Fruit fly (Drosophila melanogaster) whole organism, prepupa: ENCODE measurements around the gene CG14982.
A peak's percentile ranks its signal among the peaks of the same experiment; 100 is the strongest.

Source experiments
- CG10669 ChIP-seq: fragments of 200-800 bp; sonication (Bioruptor generic); optimal IDR thresholded peaks from 3 replicates; lab custom pipeline; 2018; ENCODE audit warnings: missing biosample characterization, mild to moderate bottlenecking, missing genetic modification characterization, moderate library complexity
- CG11294 ChIP-seq: fragments of 200-800 bp; sonication (Bioruptor generic); IDR thresholded peaks from 2 replicates; pipeline ENCODE4 v1.3.6; 2022; ENCODE audit warnings: missing biosample characterization, missing genetic modification characterization
- CG15336 ChIP-seq: fragments of 200-800 bp; sonication (Bioruptor generic); IDR thresholded peaks from 2 replicates; pipeline ENCODE4 v1.3.6; 2022; ENCODE audit warnings: missing biosample characterization, missing genetic modification characterization
- CG1621 ChIP-seq: fragments of 200-800 bp; sonication (Bioruptor generic); optimal IDR thresholded peaks from 3 replicates; lab custom pipeline; 2018; ENCODE audit warnings: missing biosample characterization, mild to moderate bottlenecking, missing genetic modification characterization
- CG16779 ChIP-seq: fragments of 200-800 bp; sonication (Bioruptor generic); optimal IDR thresholded peaks from 3 replicates; lab custom pipeline; 2017; ENCODE audit warnings: missing biosample characterization, mild to moderate bottlenecking, missing genetic modification characterization
- CG3032 ChIP-seq: fragments of 200-800 bp; optimal IDR thresholded peaks from 2 replicates; lab custom pipeline; 2019; ENCODE audit warnings: missing biosample characterization, mild to moderate bottlenecking, missing genetic modification characterization, moderate library complexity
- CG31627 ChIP-seq: fragments of 200-800 bp; sonication (Bioruptor generic); optimal IDR thresholded peaks from 3 replicates; lab custom pipeline; 2016; ENCODE audit warnings: missing biosample characterization, missing genetic modification characterization
- CG34406 ChIP-seq: fragments of 200-800 bp; sonication (Bioruptor generic); optimal IDR thresholded peaks from 3 replicates; lab custom pipeline; 2016; ENCODE audit warnings: missing biosample characterization, missing genetic modification characterization
- CG4318 ChIP-seq: fragments of 200-800 bp; sonication (Bioruptor generic); optimal IDR thresholded peaks from 3 replicates; lab custom pipeline; 2017; ENCODE audit warnings: missing biosample characterization, mild to moderate bottlenecking, missing genetic modification characterization
- CG6163 ChIP-seq: fragments of 200-800 bp; sonication (Bioruptor generic); IDR thresholded peaks from 3 replicates; pipeline ENCODE4 v1.3.6; 2022; ENCODE audit warnings: missing biosample characterization, missing genetic modification characterization
- CG6276 ChIP-seq: fragments of 200-800 bp; sonication (Bioruptor generic); optimal IDR thresholded peaks from 2 replicates; lab custom pipeline; 2017; ENCODE audit warnings: missing biosample characterization, mild to moderate bottlenecking, missing genetic modification characterization
- CG6808 ChIP-seq: fragments of 200-800 bp; sonication (Bioruptor generic); optimal IDR thresholded peaks from 3 replicates; lab custom pipeline; 2017; ENCODE audit warnings: missing biosample characterization, missing genetic modification characterization, mild to moderate bottlenecking, moderate library complexity, missing genetic modification reagents
- CG8119 ChIP-seq: fragments of 200-800 bp; sonication (Bioruptor generic); IDR thresholded peaks from 3 replicates; pipeline ENCODE4 v1.3.6; 2022; ENCODE audit warnings: missing biosample characterization, missing genetic modification characterization
- CG8632 ChIP-seq: fragments of 200-800 bp; sonication (Bioruptor generic); optimal IDR thresholded peaks from 3 replicates; lab custom pipeline; 2016; ENCODE audit warnings: missing biosample characterization, missing genetic modification characterization
- Eip75B ChIP-seq: fragments of 200-800 bp; sonication (Bioruptor generic); optimal IDR thresholded peaks from 3 replicates; lab custom pipeline; 2016; ENCODE audit warnings: missing biosample characterization, missing genetic modification characterization
- Ets21C ChIP-seq: fragments of 200-800 bp; sonication (Bioruptor generic); optimal IDR thresholded peaks from 3 replicates; lab custom pipeline; 2016; ENCODE audit warnings: missing biosample characterization, missing genetic modification characterization
- Gug ChIP-seq: fragments of 200-800 bp; sonication (Bioruptor generic); IDR thresholded peaks from 2 replicates; pipeline ENCODE4 v1.3.6; 2022; ENCODE audit warnings: missing biosample characterization, missing genetic modification characterization
- Hr38 ChIP-seq: sonication (Bioruptor generic); optimal IDR thresholded peaks from 2 replicates; lab custom pipeline; 2016; ENCODE audit warnings: missing biosample characterization, missing genetic modification characterization
- Hr4 ChIP-seq: fragments of 200-800 bp; sonication (Bioruptor generic); optimal IDR thresholded peaks from 3 replicates; lab custom pipeline; 2016; ENCODE audit warnings: missing biosample characterization, missing genetic modification characterization
- Lpt ChIP-seq: fragments of 200-800 bp; sonication (Bioruptor generic); optimal IDR thresholded peaks from 3 replicates; lab custom pipeline; 2016; ENCODE audit warnings: missing biosample characterization, missing genetic modification characterization
- Met ChIP-seq: fragments of 200-800 bp; sonication (Bioruptor generic); optimal IDR thresholded peaks from 3 replicates; lab custom pipeline; 2016; ENCODE audit warnings: missing biosample characterization, missing genetic modification characterization
- OdsH ChIP-seq: fragments of 200-800 bp; sonication (Bioruptor generic); optimal IDR thresholded peaks from 3 replicates; lab custom pipeline; 2016; ENCODE audit warnings: missing biosample characterization, missing genetic modification characterization
- Smox ChIP-seq: fragments of 200-800 bp; sonication (Bioruptor generic); optimal IDR thresholded peaks from 3 replicates; lab custom pipeline; 2016; ENCODE audit warnings: missing biosample characterization, missing genetic modification characterization
- Sox102F ChIP-seq: fragments of 200-800 bp; sonication (Bioruptor generic); optimal IDR thresholded peaks from 2 replicates; lab custom pipeline; 2016; ENCODE audit warnings: missing biosample characterization, mild to moderate bottlenecking, missing genetic modification characterization
- Sox15 ChIP-seq: fragments of 200-800 bp; sonication (Bioruptor generic); optimal IDR thresholded peaks from 3 replicates; lab custom pipeline; 2016; ENCODE audit warnings: missing biosample characterization, missing genetic modification characterization
- achi ChIP-seq: fragments of 200-800 bp; sonication (Bioruptor generic); optimal IDR thresholded peaks from 3 replicates; lab custom pipeline; 2016; ENCODE audit warnings: missing biosample characterization, missing genetic modification characterization
- acj6 ChIP-seq: fragments of 200-800 bp; sonication (Bioruptor generic); optimal IDR thresholded peaks from 3 replicates; lab custom pipeline; 2016; ENCODE audit warnings: missing biosample characterization, missing genetic modification characterization
- cyc ChIP-seq: fragments of 200-800 bp; sonication (Bioruptor generic); optimal IDR thresholded peaks from 3 replicates; lab custom pipeline; 2016; ENCODE audit warnings: missing biosample characterization, missing genetic modification characterization
- dac ChIP-seq: fragments of 200-800 bp; sonication (Bioruptor generic); optimal IDR thresholded peaks from 2 replicates; lab custom pipeline; 2017; ENCODE audit warnings: missing biosample characterization, mild to moderate bottlenecking, missing genetic modification characterization
- esn ChIP-seq: fragments of 200-800 bp; sonication (Bioruptor generic); optimal IDR thresholded peaks from 2 replicates; lab custom pipeline; 2016; ENCODE audit warnings: missing biosample characterization, mild to moderate bottlenecking, missing genetic modification characterization, moderate library complexity
- fd85E ChIP-seq: fragments of 200-800 bp; sonication (Bioruptor generic); optimal IDR thresholded peaks from 3 replicates; lab custom pipeline; 2016; ENCODE audit warnings: missing biosample characterization, missing genetic modification characterization
- fkh ChIP-seq: fragments of 200-800 bp; sonication (Bioruptor generic); optimal IDR thresholded peaks from 3 replicates; lab custom pipeline; 2017; ENCODE audit warnings: missing biosample characterization, mild to moderate bottlenecking, missing genetic modification characterization, moderate library complexity
- lz ChIP-seq: fragments of 200-800 bp; sonication (Bioruptor generic); optimal IDR thresholded peaks from 3 replicates; lab custom pipeline; 2016; ENCODE audit warnings: missing biosample characterization, missing genetic modification characterization
- salr ChIP-seq, 2 experiments: fragments of 200-800 bp; sonication (Bioruptor generic); optimal IDR thresholded peaks; 3 replicates each; lab custom pipeline; 2016 to 2018; ENCODE audit warnings: missing biosample characterization in 2 of 2, missing genetic modification characterization in 2 of 2, mild to moderate bottlenecking in 1 of 2
- ss ChIP-seq, 2 experiments: fragments of 200-800 bp; sonication (Bioruptor generic); optimal IDR thresholded peaks; 2 replicates in 1 of 2; 3 replicates in 1 of 2; lab custom pipeline; 2017 to 2018; ENCODE audit warnings: mild to moderate bottlenecking in 2 of 2, missing biosample characterization in 2 of 2, missing genetic modification characterization in 2 of 2, moderate library complexity in 1 of 2
- svp ChIP-seq: fragments of 200-800 bp; sonication (Bioruptor generic); peaks from one replicate; lab custom pipeline; 2016; ENCODE audit warnings: missing biosample characterization, missing genetic modification characterization
- topi ChIP-seq: fragments of 200-800 bp; sonication (Bioruptor generic); optimal IDR thresholded peaks from 3 replicates; lab custom pipeline; 2016; ENCODE audit warnings: missing biosample characterization, missing genetic modification characterization
- vri ChIP-seq: fragments of 200-800 bp; sonication (Bioruptor generic); optimal IDR thresholded peaks from 3 replicates; lab custom pipeline; 2016; ENCODE audit warnings: missing biosample characterization, mild to moderate bottlenecking, missing genetic modification characterization

The CG14982 gene

DNA sequence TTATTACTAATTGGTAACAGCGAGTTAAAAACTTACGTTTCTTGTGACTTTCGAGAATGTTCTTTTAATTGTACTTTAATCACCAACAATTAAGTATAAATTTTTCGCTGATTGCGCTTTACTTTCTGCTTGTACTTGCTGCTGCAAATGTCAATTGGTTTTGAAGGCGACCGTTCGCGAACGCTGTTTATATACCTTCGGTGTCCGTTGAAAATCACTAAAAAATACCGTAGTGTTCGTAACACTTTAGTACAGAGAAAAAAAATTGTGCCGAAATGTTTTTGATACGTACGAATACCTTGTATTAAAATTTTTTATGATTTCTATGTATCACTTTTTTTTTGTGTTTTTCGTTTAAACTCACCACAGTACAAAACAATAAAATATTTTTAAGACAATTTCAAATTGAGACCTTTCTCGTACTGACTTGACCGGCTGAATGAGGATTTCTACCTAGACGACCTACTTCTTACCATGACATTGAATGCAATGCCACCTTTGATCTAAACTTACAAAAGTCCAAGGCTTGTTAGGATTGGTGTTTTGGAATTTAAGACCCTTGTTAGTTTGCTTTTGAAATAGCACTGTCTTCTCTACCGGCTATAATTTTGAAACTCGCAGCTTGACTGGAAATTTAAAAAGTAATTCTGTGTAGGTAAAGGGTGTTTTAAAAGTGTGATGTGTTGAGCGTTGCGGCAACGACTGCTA lies 39.9 kb upstream of the CG14982 start, which contains the start of gene Ubi-p63E (continued):
- TF ChIP-seq acj6 (peak; percentile 61), CG6163 (no peak), CG1621 (tag; lab: Kevin White, UChicago) (peak; percentile 26), Gug (GFP tag; lab: Robert Waterston, UW) (no peak), salr (GFP tag; optimal IDR thresholded peaks at IDR 0.05; lab: Kevin White, UChicago) (peak in 1 of 2 experiments; percentile 77), CG10669 (GFP tag; lab: Kevin White, UChicago) (peak; percentile 49), CG31627 (GFP tag; lab: Kevin White, UChicago) (peak; percentile 79), CG15336 (GFP tag; lab: Robert Waterston, UW) (no peak), Hr38 (GFP tag; lab: Kevin White, UChicago) (no peak), Met (GFP tag; lab: Kevin White, UChicago) (peak; percentile 66), CG3032 (tag; lab: Kevin White, UChicago) (peak; percentile 45), CG8632 (GFP tag; lab: Kevin White, UChicago) (peak; percentile 49), vri (GFP tag; lab: Kevin White, UChicago) (peak; percentile 57), CG16779 (no peak), Lpt (GFP tag; lab: Kevin White, UChicago) (peak; percentile 31), topi (GFP tag; lab: Kevin White, UChicago) (peak; percentile 57), Sox15 (GFP tag; lab: Kevin White, UChicago) (peak; percentile 68), svp (GFP tag; lab: Kevin White, UChicago) (peak; percentile 81), achi (GFP tag; lab: Kevin White, UChicago) (peak; percentile 57), CG8119 (no peak), CG11294 (GFP tag; lab: Robert Waterston, UW) (no peak), CG34406 (GFP tag; lab: Kevin White, UChicago) (peak; percentile 47), dac (peak; percentile 20), CG4318 (GFP tag; lab: Kevin White, UChicago) (peak; percentile 56), cyc (GFP tag; lab: Kevin White, UChicago) (peak; percentile 57), CG6276 (GFP tag; lab: Kevin White, UChicago) (peak; percentile 50), ss (GFP tag; optimal IDR thresholded peaks at IDR 0.05; lab: Kevin White, UChicago) (peak in 1 of 2 experiments; percentile 32), Ets21C (GFP tag; lab: Kevin White, UChicago) (peak; percentile 61), Eip75B (GFP tag; lab: Kevin White, UChicago) (peak; percentile 54), fd85E (GFP tag; lab: Kevin White, UChicago) (peak; percentile 11), CG6808 (peak; percentile 44), Hr4 (GFP tag; lab: Kevin White, UChicago) (peak; percentile 60), Smox (GFP tag; lab: Kevin White, UChicago) (peak; percentile 75), OdsH (GFP tag; lab: Kevin White, UChicago) (peak; percentile 60)

DNA sequence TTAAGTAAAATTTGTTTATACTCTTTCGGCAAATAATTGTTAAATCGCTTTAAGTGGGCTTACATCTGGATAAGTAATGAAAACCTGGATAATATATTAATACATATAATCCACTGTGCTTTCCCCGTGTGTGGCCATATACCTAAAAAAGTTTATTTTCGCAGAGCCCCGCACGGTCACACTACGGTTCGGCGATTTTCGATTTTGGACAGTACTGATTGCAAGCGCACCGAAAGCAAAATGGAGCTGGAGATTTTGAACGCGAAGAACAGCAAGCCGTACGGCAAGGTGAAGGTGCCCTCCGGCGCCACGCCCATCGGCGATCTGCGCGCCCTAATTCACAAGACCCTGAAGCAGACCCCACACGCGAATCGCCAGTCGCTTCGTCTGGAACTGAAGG lies 39.2 kb upstream of the CG14982 start, which contains the start of gene Sc2:
Gene Sc2, plus strand, starts transcription at position 192 of the 400 bp plus-strand sequence.
- TF ChIP-seq lz (GFP tag; lab: Kevin White, UChicago), result no peak
- peak; percentile 41; the same call in 1 of the 3 replicates for TF ChIP-seq CG6163
- no peak for TF ChIP-seq acj6

DNA sequence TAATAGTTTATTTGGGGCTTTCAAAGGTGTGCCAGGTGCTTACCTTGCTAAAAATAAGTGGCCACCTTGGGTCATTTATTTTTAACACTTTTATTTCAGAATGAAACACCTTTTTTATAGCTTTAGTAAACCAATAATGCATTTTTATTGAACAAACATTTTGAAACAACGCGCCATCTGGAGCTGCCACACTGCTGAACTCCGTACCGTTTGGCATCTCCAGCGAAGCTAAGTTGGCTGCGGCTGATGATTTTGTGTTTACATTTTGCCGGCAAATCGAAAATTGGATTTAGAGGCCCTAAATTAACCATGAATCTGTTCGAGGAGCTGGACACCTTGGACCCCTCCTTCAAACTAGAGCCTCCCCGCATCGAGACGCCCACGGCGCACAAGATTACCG lies 37.4 kb upstream of the CG14982 start, which contains the start of gene ida:
Gene ida, plus strand, starts transcription at position 234 of the 400 bp plus-strand sequence.
- no peak for TF ChIP-seq CG6163
- no peak for TF ChIP-seq Sox102F (GFP tag; lab: Kevin White, UChicago)
- TF ChIP-seq fkh, result peak; percentile 93
- TF ChIP-seq esn (GFP tag; lab: Kevin White, UChicago), result peak; percentile 18
